Worm (Caenorhabditis elegans): ENCODE data around the gene tag-65.

The tag-65 gene

DNA sequence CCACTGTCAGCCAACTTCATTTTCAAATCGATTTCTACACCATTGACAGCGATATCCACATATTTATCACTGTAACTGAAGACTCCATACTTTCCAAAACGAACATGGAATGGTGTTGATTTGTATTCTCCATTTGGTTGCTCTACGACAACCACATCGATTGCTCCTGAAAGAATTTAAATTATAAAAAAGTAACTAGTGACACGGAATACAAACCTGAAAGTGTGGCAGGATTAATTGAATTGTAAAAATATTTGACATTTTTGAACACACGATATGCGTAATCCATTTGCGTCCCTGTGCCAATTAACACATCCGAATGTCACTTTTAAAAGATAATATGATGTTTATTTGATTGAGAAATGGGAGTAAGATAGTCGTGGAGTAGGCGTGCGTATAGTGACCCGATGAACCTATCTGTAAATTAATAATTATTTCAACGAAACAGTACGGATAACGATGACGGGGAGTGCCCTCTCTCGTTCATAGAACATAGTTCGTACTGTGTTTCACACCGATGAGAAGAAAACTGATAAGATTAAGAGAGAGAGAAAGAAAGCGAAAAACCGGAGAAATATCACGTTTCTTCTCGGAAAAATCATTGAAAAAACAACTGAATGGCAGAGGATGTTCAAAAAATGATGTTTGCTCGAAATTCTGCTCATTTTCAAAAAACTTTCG, 24.5 kb downstream of the tag-65 start, which contains the start of gene lpin-1 (continued):
- TF ChIP-seq saeg-2 (GFP tag; IDR thresholded peaks at IDR 0.05) (peak; percentile 11; the same call in 1 of the 2 replicates), nhr-42 (GFP tag; IDR thresholded peaks at IDR 0.05) (no peak), nhr-48 (tag; optimal IDR thresholded peaks at IDR 0.05) (peak; percentile 47), gei-8 (GFP tag; optimal IDR thresholded peaks at IDR 0.05) (no peak), F26F4.8 (GFP tag; conservative IDR thresholded peaks at IDR 0.05) (no peak), daf-16 (GFP tag; optimal IDR thresholded peaks at IDR 0.05) (no peak), daf-16 (tag; optimal IDR thresholded peaks at IDR 0.05) (peak; percentile 44), hif-1 (tag; optimal IDR thresholded peaks at IDR 0.05) (peak in 1 of 2 experiments; percentile 38), nhr-41 (GFP tag; IDR thresholded peaks at IDR 0.05) (peak; percentile 53; the same call in 1 of the 2 replicates), spr-1 (tag; optimal IDR thresholded peaks at IDR 0.05) (no peak), unc-62 (GFP tag; optimal IDR thresholded peaks at IDR 0.05 in 1 of 2) (peak in 1 of 2 experiments; percentile 60), unc-62 (tag; optimal IDR thresholded peaks at IDR 0.05) (no peak), daf-12 (tag; optimal IDR thresholded peaks at IDR 0.05) (no peak), mes-2 (tag; optimal IDR thresholded peaks at IDR 0.05; ENCODE audit: poor library complexity, severe bottlenecking) (peak; percentile 6)

- TF ChIP-seq nhr-28 (tag; optimal IDR thresholded peaks at IDR 0.05): peak; percentile 64
- peak; percentile 47 for TF ChIP-seq T20F7.1 (GFP tag; optimal IDR thresholded peaks at IDR 0.05)
- peak; percentile 31 for TF ChIP-seq nhr-77 (tag; optimal IDR thresholded peaks at IDR 0.05)
- TF ChIP-seq daf-19 (GFP tag; conservative IDR thresholded peaks at IDR 0.05): no peak
- no peak for TF ChIP-seq ceh-82 (tag; optimal IDR thresholded peaks at IDR 0.05)
- TF ChIP-seq lin-15B (tag; optimal IDR thresholded peaks at IDR 0.05): no peak
- no peak for TF ChIP-seq mxl-2 (GFP tag; conservative IDR thresholded peaks at IDR 0.05)
- TF ChIP-seq snpc-4 (tag; optimal IDR thresholded peaks at IDR 0.05): no peak
- no peak for TF ChIP-seq daf-16 (GFP tag; optimal IDR thresholded peaks at IDR 0.05)
- no peak for TF ChIP-seq daf-16 (tag; optimal IDR thresholded peaks at IDR 0.05)
- TF ChIP-seq ceh-20 (GFP tag; IDR thresholded peaks at IDR 0.05): no peak
- no peak for TF ChIP-seq sdz-12 (GFP tag; optimal IDR thresholded peaks at IDR 0.05)
Observed at ce11 chrV:13652322-13652721, 26.1 kb downstream of the tag-65 start.

DNA sequence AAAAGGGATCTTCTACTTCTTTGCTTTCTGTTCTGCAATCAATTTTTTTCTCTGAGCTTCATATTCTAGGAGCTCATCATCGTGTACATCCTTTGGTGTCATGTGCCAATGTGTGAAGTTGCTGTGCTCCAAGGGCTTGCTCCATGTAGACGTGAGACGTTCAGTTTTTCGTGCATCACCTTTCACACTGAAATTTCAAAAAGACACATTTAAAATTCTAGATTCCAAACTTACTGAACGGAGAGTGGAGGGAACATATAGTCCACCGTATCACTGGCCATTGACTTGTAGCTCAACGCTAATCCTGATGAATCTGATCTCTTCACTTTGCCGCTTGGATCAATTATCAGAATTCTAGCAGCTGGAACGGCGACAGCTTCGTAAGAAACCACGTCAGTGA, 27.6 kb downstream of the tag-65 start:
- TF ChIP-seq php-3 (GFP tag; IDR thresholded peaks at IDR 0.05): no peak
- 0 out of 2 replicates have a peak, but pooled peaks have one; percentile 11 for TF ChIP-seq hmg-1.1 (GFP tag; IDR thresholded peaks at IDR 0.05)
- TF ChIP-seq rbr-2 (tag; optimal IDR thresholded peaks at IDR 0.05): no peak
- TF ChIP-seq unc-62 (GFP tag; optimal IDR thresholded peaks at IDR 0.05 in 1 of 2): peak in 1 of 2 experiments; percentile 96
- no peak for TF ChIP-seq unc-62 (tag; optimal IDR thresholded peaks at IDR 0.05)
- no peak for TF ChIP-seq ceh-82 (tag; optimal IDR thresholded peaks at IDR 0.05)
- TF ChIP-seq zfp-3 (GFP tag; conservative IDR thresholded peaks at IDR 0.05): 0 out of 2 replicates have a peak, but pooled peaks have one; percentile 10
- TF ChIP-seq ceh-62 (tag; optimal IDR thresholded peaks at IDR 0.05): no peak
- TF ChIP-seq daf-12 (tag; optimal IDR thresholded peaks at IDR 0.05): no peak

DNA sequence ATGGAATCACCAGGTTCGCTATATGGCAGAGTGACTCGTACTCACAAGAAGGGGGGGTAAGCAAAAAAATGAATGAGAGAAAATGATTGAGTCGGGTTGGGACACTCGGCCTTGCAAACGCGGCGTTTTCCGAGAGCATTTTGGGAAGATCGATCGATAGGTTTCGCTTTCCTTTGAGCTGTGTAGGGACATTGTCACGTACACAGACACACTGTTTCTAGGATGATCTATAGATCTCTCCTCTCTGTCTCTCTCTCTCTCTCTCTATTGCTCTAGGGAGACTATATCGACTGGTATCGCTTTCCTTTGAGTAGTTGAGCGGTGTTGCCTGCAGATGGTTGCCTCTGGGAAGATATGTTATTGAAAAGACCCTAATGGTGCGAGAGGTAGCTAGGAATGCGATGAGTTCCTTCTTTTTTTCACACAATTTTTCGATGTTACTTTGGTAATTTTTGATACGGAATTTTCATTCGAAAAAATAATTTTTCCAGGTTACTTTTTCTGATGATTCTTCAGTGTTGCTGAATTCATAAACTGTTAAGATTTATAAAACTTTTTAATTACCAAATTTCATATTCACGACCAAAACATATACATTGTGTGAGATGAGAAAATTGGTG, 28.5 kb downstream of the tag-65 start, which contains the start of gene H37A05.4:
Gene H37A05.4, minus strand, starts transcription at position 51 of the 620 bp plus-strand sequence.
- peak; percentile 31 for TF ChIP-seq dmd-6 (GFP tag; IDR thresholded peaks at IDR 0.05)
- TF ChIP-seq nhr-6 (tag; optimal IDR thresholded peaks at IDR 0.05): no peak
- TF ChIP-seq egl-27 (tag; optimal IDR thresholded peaks at IDR 0.05): no peak
- no peak for TF ChIP-seq set-16 (GFP tag; IDR thresholded peaks at IDR 0.05)
- no peak for TF ChIP-seq nhr-11 (tag; optimal IDR thresholded peaks at IDR 0.05)
- TF ChIP-seq lsy-2 (tag; optimal IDR thresholded peaks at IDR 0.05): no peak
- peak; percentile 84 for TF ChIP-seq gei-8 (GFP tag; optimal IDR thresholded peaks at IDR 0.05)
- no peak for TF ChIP-seq zfp-2 (tag; optimal IDR thresholded peaks at IDR 0.05)
- peak; percentile 44; the same call in 1 of the 2 replicates for TF ChIP-seq php-3 (GFP tag; IDR thresholded peaks at IDR 0.05)
- TF ChIP-seq unc-130 (GFP tag; optimal IDR thresholded peaks at IDR 0.05): no peak
- TF ChIP-seq dve-1 (tag; optimal IDR thresholded peaks at IDR 0.05; ENCODE audit: insufficient read depth): peak; percentile 29
- no peak for TF ChIP-seq lin-15B (tag; optimal IDR thresholded peaks at IDR 0.05)
- TF ChIP-seq spr-3 (GFP tag; optimal IDR thresholded peaks at IDR 0.05): peak; percentile 6
- TF ChIP-seq nhr-41 (GFP tag; IDR thresholded peaks at IDR 0.05): peak; percentile 16; the same call in 1 of the 2 replicates
- no peak for TF ChIP-seq nhr-10 (tag; optimal IDR thresholded peaks at IDR 0.05)
- TF ChIP-seq Y5F2A.4 (GFP tag; optimal IDR thresholded peaks at IDR 0.05): peak; percentile 39
- peak; percentile 51; the same call in 1 of the 2 replicates for TF ChIP-seq pha-4 (GFP tag; IDR thresholded peaks at IDR 0.05)
- no peak for TF ChIP-seq pha-4 (tag; optimal IDR thresholded peaks at IDR 0.05)
- TF ChIP-seq lin-29 (GFP tag; IDR thresholded peaks at IDR 0.05): no peak
- TF ChIP-seq daf-16 (GFP tag; optimal IDR thresholded peaks at IDR 0.05): no peak
- no peak for TF ChIP-seq daf-16 (tag; optimal IDR thresholded peaks at IDR 0.05)

Data from whole organism, L4 larva.